Worm (Caenorhabditis elegans) whole organism, L2 larva: ENCODE data around the gene C25D7.10.

Source experiments
- R02D3.7 ChIP-seq: fragments of 150-350 bp; optimal IDR thresholded peaks from 2 replicates; lab custom pipeline; 2014; ENCODE audit warnings: missing biosample characterization, missing genetic modification characterization
- alr-1 ChIP-seq: fragments of 150-350 bp; optimal IDR thresholded peaks from 2 replicates; lab custom pipeline; 2014; ENCODE audit warnings: missing biosample characterization, missing genetic modification characterization
- aly-2 ChIP-seq: fragments of 150-350 bp; optimal IDR thresholded peaks from 2 replicates; lab custom pipeline; 2014; ENCODE audit warnings: missing biosample characterization, missing genetic modification characterization
- egl-27 ChIP-seq: sonication (generic microtip); optimal IDR thresholded peaks from 3 replicates; lab custom pipeline; 2017; ENCODE audit warnings: missing biosample characterization, missing genetic modification reagents, missing genetic modification characterization
- lin-39 ChIP-seq: fragments of 150-350 bp; optimal IDR thresholded peaks from 2 replicates; lab custom pipeline; 2014; ENCODE audit warnings: missing biosample characterization, missing genetic modification reagents, missing genetic modification characterization
- nhr-11 ChIP-seq: fragments of 150-350 bp; optimal IDR thresholded peaks from 2 replicates; lab custom pipeline; 2014; ENCODE audit warnings: missing biosample characterization, missing genetic modification characterization
- nhr-129 ChIP-seq: fragments of 150-350 bp; optimal IDR thresholded peaks from 2 replicates; lab custom pipeline; 2014; ENCODE audit warnings: missing biosample characterization, missing genetic modification characterization
- nhr-23 ChIP-seq: fragments of 150-350 bp; optimal IDR thresholded peaks from 2 replicates; lab custom pipeline; 2014; ENCODE audit warnings: missing biosample characterization, missing genetic modification reagents, missing genetic modification characterization
- nhr-237 ChIP-seq: fragments of 150-350 bp; optimal IDR thresholded peaks from 2 replicates; lab custom pipeline; 2014; ENCODE audit warnings: missing biosample characterization, missing genetic modification characterization
- sem-4 ChIP-seq: fragments of 150-350 bp; optimal IDR thresholded peaks from 2 replicates; lab custom pipeline; 2014; ENCODE audit warnings: missing biosample characterization, missing genetic modification reagents, missing genetic modification characterization
- unc-39 ChIP-seq: fragments of 150-350 bp; optimal IDR thresholded peaks from 2 replicates; lab custom pipeline; 2014; ENCODE audit warnings: missing biosample characterization, missing genetic modification characterization
- unc-62 ChIP-seq: fragments of 150-350 bp; optimal IDR thresholded peaks from 2 replicates; lab custom pipeline; 2014; ENCODE audit warnings: missing biosample characterization, missing genetic modification reagents, missing genetic modification characterization
- zag-1 ChIP-seq: fragments of 150-350 bp; optimal IDR thresholded peaks from 2 replicates; lab custom pipeline; 2014; ENCODE audit warnings: missing biosample characterization, missing genetic modification characterization

DNA sequence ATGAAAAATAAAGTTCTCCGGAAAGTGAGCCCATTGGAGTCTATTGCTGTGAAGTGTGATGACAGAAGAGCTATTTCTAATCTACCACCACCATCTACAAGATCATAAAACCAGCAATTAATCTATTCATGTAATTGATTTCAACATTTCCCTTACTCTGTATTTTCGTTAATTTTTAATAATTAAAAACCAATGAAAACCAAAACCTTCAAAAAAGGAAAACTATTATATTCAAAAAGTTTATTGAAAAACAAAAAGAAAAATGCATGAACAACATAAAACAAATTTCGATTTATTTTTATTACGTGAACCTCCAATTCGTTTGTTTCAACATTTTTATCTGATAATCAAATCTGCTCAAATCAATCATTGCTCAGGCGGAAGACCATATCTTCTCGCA, 32.2 kb downstream of the C25D7.10 start, which contains the start of gene C01G10.1:
- TF ChIP-seq nhr-11 (tag; lab: Kevin White, UChicago) (no peak), alr-1 (tag; lab: Kevin White, UChicago) (no peak), nhr-129 (tag; lab: Kevin White, UChicago) (no peak), unc-39 (tag; lab: Kevin White, UChicago) (no peak), sem-4 (no peak), nhr-23 (tag; lab: Kevin White, UChicago) (no peak), lin-39 (tag; lab: Kevin White, UChicago) (no peak), unc-62 (GFP tag; lab: Kevin White, UChicago) (no peak), nhr-237 (no peak), zag-1 (tag; lab: Kevin White, UChicago) (no peak), R02D3.7 (tag; lab: Kevin White, UChicago) (no peak), aly-2 (tag; lab: Kevin White, UChicago) (no peak), egl-27 (tag; lab: Kevin White, UChicago) (no peak)
